Worm (Caenorhabditis elegans) whole organism, mixed stage, embryonic: ENCODE measurements around the gene Y57G11C.51.

ENCODE experiments used
- M03D4.4 ChIP-seq: sonication (generic microtip); optimal IDR thresholded peaks from 2 replicates; lab custom pipeline; 2017; ENCODE audit warnings: mild to moderate bottlenecking, missing genetic modification characterization, missing compliant biosample characterization
- blmp-1 ChIP-seq: fragments of 150-350 bp; optimal IDR thresholded peaks from 2 replicates; lab custom pipeline; 2014; ENCODE audit warnings: missing biosample characterization, missing genetic modification characterization
- ceh-39 ChIP-seq: fragments of 150-350 bp; optimal IDR thresholded peaks from 2 replicates; lab custom pipeline; 2014; ENCODE audit warnings: missing biosample characterization, missing genetic modification characterization
- ceh-43 ChIP-seq: fragments of 200-800 bp; sonication (Bioruptor generic); optimal IDR thresholded peaks from 2 replicates; lab custom pipeline; 2018; ENCODE audit warnings: mild to moderate bottlenecking, missing genetic modification characterization, moderate library complexity, missing compliant biosample characterization
- ceh-83 ChIP-seq: fragments of 200-800 bp; sonication (Bioruptor generic); optimal IDR thresholded peaks from 2 replicates; lab custom pipeline; 2018; ENCODE audit warnings: mild to moderate bottlenecking, missing genetic modification characterization, missing compliant biosample characterization
- ces-1 ChIP-seq: fragments of 150-350 bp; optimal IDR thresholded peaks from 2 replicates; lab custom pipeline; 2014; ENCODE audit warnings: missing biosample characterization, missing genetic modification reagents, missing genetic modification characterization
- cnd-1 ChIP-seq: fragments of 200-800 bp; sonication (Bioruptor generic); optimal IDR thresholded peaks from 2 replicates; lab custom pipeline; 2018; ENCODE audit warnings: mild to moderate bottlenecking, missing genetic modification characterization, missing compliant biosample characterization
- elt-3 ChIP-seq: fragments of 150-350 bp; optimal IDR thresholded peaks from 2 replicates; lab custom pipeline; 2014; ENCODE audit warnings: missing biosample characterization, missing genetic modification characterization
- flh-1 ChIP-seq: fragments of 200-800 bp; sonication (Bioruptor generic); optimal IDR thresholded peaks from 2 replicates; lab custom pipeline; 2018; ENCODE audit warnings: mild to moderate bottlenecking, missing genetic modification characterization, moderate library complexity, missing compliant biosample characterization
- ham-2 ChIP-seq: fragments of 200-800 bp; sonication (Bioruptor generic); optimal IDR thresholded peaks from 2 replicates; lab custom pipeline; 2018; ENCODE audit warnings: mild to moderate bottlenecking, missing genetic modification characterization, missing compliant biosample characterization
- hlh-1 ChIP-seq: fragments of 150-350 bp; optimal IDR thresholded peaks from 2 replicates; lab custom pipeline; 2014; ENCODE audit warnings: missing biosample characterization, missing genetic modification reagents, missing genetic modification characterization
- lin-13 ChIP-seq: fragments of 150-350 bp; optimal IDR thresholded peaks from 2 replicates; lab custom pipeline; 2014; ENCODE audit warnings: missing biosample characterization, missing genetic modification characterization
- lin-32 ChIP-seq: fragments of 200-800 bp; sonication (Bioruptor generic); optimal IDR thresholded peaks from 2 replicates; lab custom pipeline; 2018; ENCODE audit warnings: mild to moderate bottlenecking, missing genetic modification characterization, missing compliant biosample characterization
- lsy-2 ChIP-seq: fragments of 150-350 bp; optimal IDR thresholded peaks from 2 replicates; lab custom pipeline; 2014; ENCODE audit warnings: missing biosample characterization, missing genetic modification characterization
- mab-5 ChIP-seq: fragments of 150-350 bp; optimal IDR thresholded peaks from 2 replicates; lab custom pipeline; 2014; ENCODE audit warnings: missing biosample characterization, missing genetic modification characterization
- mep-1 ChIP-seq: fragments of 150-350 bp; optimal IDR thresholded peaks from 2 replicates; lab custom pipeline; 2017; ENCODE audit warnings: missing biosample characterization, missing genetic modification reagents, missing genetic modification characterization, inconsistent platforms
- mls-2 ChIP-seq: sonication (generic microtip); optimal IDR thresholded peaks from 2 replicates; lab custom pipeline; 2016; ENCODE audit warnings: mild to moderate bottlenecking, missing genetic modification characterization, moderate library complexity, missing compliant biosample characterization
- nhr-2 ChIP-seq: fragments of 150-350 bp; optimal IDR thresholded peaks from 2 replicates; lab custom pipeline; 2014; ENCODE audit warnings: missing biosample characterization, missing genetic modification characterization
- nhr-237 ChIP-seq: fragments of 150-350 bp; optimal IDR thresholded peaks from 2 replicates; lab custom pipeline; 2014; ENCODE audit warnings: missing biosample characterization, missing genetic modification characterization
- nhr-28 ChIP-seq: fragments of 150-350 bp; optimal IDR thresholded peaks from 2 replicates; lab custom pipeline; 2014; ENCODE audit warnings: missing biosample characterization, missing genetic modification characterization
- nhr-76 ChIP-seq: sonication (generic microtip); optimal IDR thresholded peaks from 2 replicates; lab custom pipeline; 2017; ENCODE audit warnings: missing biosample characterization, missing genetic modification characterization
- pha-4 ChIP-seq: fragments of 150-350 bp; optimal IDR thresholded peaks from 2 replicates; lab custom pipeline; 2018; ENCODE audit warnings: missing biosample characterization, missing genetic modification reagents, missing genetic modification characterization
- sem-2 ChIP-seq: fragments of 200-800 bp; sonication (Bioruptor generic); optimal IDR thresholded peaks from 2 replicates; lab custom pipeline; 2018; ENCODE audit warnings: mild to moderate bottlenecking, missing genetic modification characterization, missing compliant biosample characterization
- snpc-4 ChIP-seq: fragments of 150-350 bp; optimal IDR thresholded peaks from 2 replicates; lab custom pipeline; 2014; ENCODE audit warnings: missing biosample characterization, missing genetic modification characterization
- sptf-1 ChIP-seq: sonication (generic microtip); optimal IDR thresholded peaks from 2 replicates; lab custom pipeline; 2017; ENCODE audit warnings: mild to moderate bottlenecking, missing genetic modification characterization, moderate library complexity, missing compliant biosample characterization
- tbx-8 ChIP-seq: fragments of 200-800 bp; sonication (Bioruptor generic); optimal IDR thresholded peaks from 2 replicates; lab custom pipeline; 2018; ENCODE audit warnings: mild to moderate bottlenecking, missing genetic modification characterization, moderate library complexity, missing compliant biosample characterization
- unc-120 ChIP-seq: sonication (generic microtip); optimal IDR thresholded peaks from 2 replicates; lab custom pipeline; 2017; ENCODE audit warnings: missing genetic modification characterization, missing compliant biosample characterization; ENCODE audit not compliant: poor library complexity, severe bottlenecking
- unc-39 ChIP-seq: fragments of 150-350 bp; optimal IDR thresholded peaks from 2 replicates; lab custom pipeline; 2014; ENCODE audit warnings: missing biosample characterization, missing genetic modification characterization
- ztf-11 ChIP-seq: fragments of 150-350 bp; optimal IDR thresholded peaks from 2 replicates; lab custom pipeline; 2014; ENCODE audit warnings: missing biosample characterization, missing genetic modification characterization

Gene Y57G11C.51

ce11 chrIV:14792602-14793232 is 18.4 kb upstream of the Y57G11C.51 start, which contains the start of gene gdi-1:
gdi-1 (minus strand) TSS chrIV:14792887.
- TF ChIP-seq lsy-2 (tag; lab: Kevin White, UChicago) (no peak), M03D4.4 (tag; lab: Kevin White, UChicago) (no peak), flh-1 (GFP tag; lab: Kevin White, UChicago) (no peak), tbx-8 (GFP tag; lab: Kevin White, UChicago) (no peak), ceh-83 (GFP tag; lab: Kevin White, UChicago) (no peak), blmp-1 (tag; lab: Kevin White, UChicago) (no peak)

- TF ChIP-seq ces-1 (GFP tag; lab: Kevin White, UChicago), result peak; percentile 16
- no peak for TF ChIP-seq mls-2 (tag; lab: Kevin White, UChicago)
Observed at ce11 chrIV:14790579-14790978, 16.2 kb upstream of the Y57G11C.51 start.

- TF ChIP-seq ceh-39 (tag; lab: Kevin White, UChicago), result no peak
- TF ChIP-seq tbx-8 (GFP tag; lab: Kevin White, UChicago), result no peak
- no peak for TF ChIP-seq mab-5
- TF ChIP-seq unc-39 (tag; lab: Kevin White, UChicago), result no peak
- TF ChIP-seq M03D4.4 (tag; lab: Kevin White, UChicago), result peak; percentile 11
- TF ChIP-seq mep-1 (tag; lab: Kevin White, UChicago), result no peak
- no peak for TF ChIP-seq nhr-76 (tag; lab: Kevin White, UChicago)
- no peak for TF ChIP-seq ham-2 (GFP tag; lab: Kevin White, UChicago)
- TF ChIP-seq nhr-2 (tag; lab: Kevin White, UChicago), result no peak
- no peak for TF ChIP-seq snpc-4 (tag; lab: Kevin White, UChicago)
- TF ChIP-seq lin-13 (tag; lab: Kevin White, UChicago), result no peak
- TF ChIP-seq unc-120 (tag; lab: Kevin White, UChicago), result peak; percentile 16
- TF ChIP-seq flh-1 (GFP tag; lab: Kevin White, UChicago), result no peak
- TF ChIP-seq nhr-237, result no peak
- no peak for TF ChIP-seq nhr-28
- TF ChIP-seq pha-4, result peak; percentile 38
- TF ChIP-seq ces-1 (GFP tag; lab: Kevin White, UChicago), result peak; percentile 83
- no peak for TF ChIP-seq ztf-11 (tag; lab: Kevin White, UChicago)
- TF ChIP-seq ceh-43, result no peak
- TF ChIP-seq lin-32 (GFP tag; lab: Kevin White, UChicago), result no peak
- no peak for TF ChIP-seq ceh-83 (GFP tag; lab: Kevin White, UChicago)
- TF ChIP-seq elt-3, result no peak
- TF ChIP-seq hlh-1 (tag; lab: Kevin White, UChicago), result no peak
- no peak for TF ChIP-seq sptf-1 (tag; lab: Kevin White, UChicago)
- TF ChIP-seq sem-2 (GFP tag; lab: Kevin White, UChicago), result no peak
Observed at ce11 chrIV:14786374-14787136, 12.2 kb upstream of the Y57G11C.51 start, which contains the start of gene melo-1. melo-1 (plus strand) TSS chrIV:14787031.

ce11 chrIV:14784481-14784880 is 10.1 kb upstream of the Y57G11C.51 start, which contains the start of gene nlp-56:
nlp-56 (minus strand) TSS chrIV:14784737.
- TF ChIP-seq nhr-76 (tag; lab: Kevin White, UChicago) (no peak), ces-1 (GFP tag; lab: Kevin White, UChicago) (peak; percentile 37)

- no peak for TF ChIP-seq sem-2 (GFP tag; lab: Kevin White, UChicago)
- TF ChIP-seq nhr-237, result no peak
- no peak for TF ChIP-seq cnd-1 (tag; lab: Kevin White, UChicago)
- TF ChIP-seq M03D4.4 (tag; lab: Kevin White, UChicago), result no peak
- no peak for TF ChIP-seq unc-39 (tag; lab: Kevin White, UChicago)
- no peak for TF ChIP-seq mab-5
- TF ChIP-seq, all 35 proteins: peak for 0
Observed at ce11 chrIV:14782211-14782610, 7.9 kb upstream of the Y57G11C.51 start, which contains the start of gene Y57G11C.1130. Y57G11C.1130 (plus strand) TSS chrIV:14782511.
